Worm (Caenorhabditis elegans) whole organism, L4 larva: ENCODE data around the gene srsx-19.

Experiments used
- D1046.2 ChIP-seq: fragments of 200-800 bp; sonication (Bioruptor generic); IDR thresholded peaks from 2 replicates; pipeline ENCODE4 v1.3.6; 2022; ENCODE audit warnings: missing genetic modification characterization, missing compliant biosample characterization
- F10B5.3 ChIP-seq: sonication (generic microtip); optimal IDR thresholded peaks from 2 replicates; lab custom pipeline; 2016; ENCODE audit warnings: mild to moderate bottlenecking, missing genetic modification characterization, missing compliant biosample characterization
- F37D6.2 ChIP-seq: sonication (generic microtip); optimal IDR thresholded peaks from 2 replicates; lab custom pipeline; 2016; ENCODE audit warnings: mild to moderate bottlenecking, missing genetic modification characterization, missing compliant biosample characterization
- Y5F2A.4 ChIP-seq: fragments of 200-800 bp; sonication (Bioruptor generic); optimal IDR thresholded peaks from 2 replicates; lab custom pipeline; 2018; ENCODE audit warnings: mild to moderate bottlenecking, missing genetic modification characterization, missing compliant biosample characterization
- Y75B8A.6 ChIP-seq: fragments of 200-800 bp; sonication (Bioruptor generic); IDR thresholded peaks from 2 replicates; pipeline ENCODE4 v1.3.6; 2022; ENCODE audit warnings: missing genetic modification reagents, missing genetic modification characterization, missing compliant biosample characterization
- aha-1 ChIP-seq: fragments of 150-350 bp; peaks from one replicate; lab custom pipeline; 2014; ENCODE audit warnings: missing biosample characterization, missing genetic modification characterization
- aly-2 ChIP-seq: sonication (generic microtip); optimal IDR thresholded peaks from 2 replicates; lab custom pipeline; 2018; ENCODE audit warnings: missing biosample characterization, missing genetic modification characterization
- arid-1 ChIP-seq: fragments of 200-800 bp; sonication (Bioruptor generic); conservative IDR thresholded peaks from 2 replicates; pipeline ENCODE4 v1.3.6; 2022; ENCODE audit warnings: missing genetic modification reagents, missing genetic modification characterization, missing compliant biosample characterization
- attf-4 ChIP-seq: sonication (generic microtip); optimal IDR thresholded peaks from 3 replicates; lab custom pipeline; 2017; ENCODE audit warnings: missing biosample characterization, missing genetic modification characterization
- ceh-62 ChIP-seq: sonication (generic microtip); optimal IDR thresholded peaks from 2 replicates; lab custom pipeline; 2017; ENCODE audit warnings: missing biosample characterization, missing genetic modification characterization
- ctbp-1 ChIP-seq: fragments of 200-800 bp; sonication (Bioruptor generic); IDR thresholded peaks from 2 replicates; pipeline ENCODE4 v1.3.6; 2022; ENCODE audit warnings: missing genetic modification reagents, missing genetic modification characterization, missing compliant biosample characterization
- daf-19 ChIP-seq: fragments of 200-800 bp; sonication (Bioruptor generic); conservative IDR thresholded peaks from 2 replicates; pipeline ENCODE4 v1.3.6; 2022; ENCODE audit warnings: missing genetic modification characterization, missing compliant biosample characterization
- daf-8 ChIP-seq: fragments of 200-800 bp; sonication (Bioruptor generic); IDR thresholded peaks from 2 replicates; pipeline ENCODE4 v1.3.6; 2022; ENCODE audit warnings: missing genetic modification characterization, missing compliant biosample characterization
- dmd-6 ChIP-seq: fragments of 200-800 bp; sonication (Bioruptor generic); IDR thresholded peaks from 2 replicates; pipeline ENCODE4 v1.3.6; 2022; ENCODE audit warnings: missing genetic modification reagents, missing genetic modification characterization, missing compliant biosample characterization
- dmd-8 ChIP-seq: fragments of 200-800 bp; sonication (Bioruptor generic); IDR thresholded peaks from 2 replicates; pipeline ENCODE4 v1.3.6; 2022; ENCODE audit warnings: missing genetic modification characterization, missing compliant biosample characterization
- dpl-1 ChIP-seq: fragments of 150-350 bp; optimal IDR thresholded peaks from 2 replicates; lab custom pipeline; 2014; ENCODE audit warnings: missing biosample characterization, missing genetic modification reagents, missing genetic modification characterization
- duxl-1 ChIP-seq: sonication (generic microtip); optimal IDR thresholded peaks from 2 replicates; lab custom pipeline; 2016; ENCODE audit warnings: mild to moderate bottlenecking, missing genetic modification characterization, moderate library complexity, missing compliant biosample characterization; ENCODE audit not compliant: poor library complexity
- hif-1 ChIP-seq, 2 experiments: sonication (generic microtip); optimal IDR thresholded peaks; 2 replicates each; lab custom pipeline; 2016 to 2017; ENCODE audit warnings: missing compliant biosample characterization in 2 of 2, missing genetic modification characterization in 2 of 2, missing genetic modification reagents in 2 of 2, missing genotype in 2 of 2, mild to moderate bottlenecking in 1 of 2
- lin-13 ChIP-seq: fragments of 150-350 bp; optimal IDR thresholded peaks from 2 replicates; lab custom pipeline; 2014; ENCODE audit warnings: missing biosample characterization, missing genetic modification reagents, missing genetic modification characterization
- lin-38 ChIP-seq: fragments of 200-800 bp; sonication (Bioruptor generic); IDR thresholded peaks from 2 replicates; pipeline ENCODE4 v1.3.6; 2022; ENCODE audit warnings: missing genetic modification reagents, missing genetic modification characterization, missing compliant biosample characterization
- lir-3 ChIP-seq: sonication (generic microtip); optimal IDR thresholded peaks from 2 replicates; lab custom pipeline; 2016; ENCODE audit warnings: mild to moderate bottlenecking, missing genetic modification characterization, missing compliant biosample characterization
- mep-1 ChIP-seq: fragments of 150-350 bp; sonication (generic microtip); optimal IDR thresholded peaks from 3 replicates; lab custom pipeline; 2014; ENCODE audit warnings: missing biosample characterization, missing genetic modification characterization
- mes-2 ChIP-seq: sonication (generic microtip); optimal IDR thresholded peaks from 2 replicates; lab custom pipeline; 2016; ENCODE audit warnings: missing genotype, mild to moderate bottlenecking, missing genetic modification characterization, missing compliant biosample characterization; ENCODE audit not compliant: poor library complexity, severe bottlenecking
- mxl-2 ChIP-seq: fragments of 200-800 bp; sonication (Bioruptor generic); conservative IDR thresholded peaks from 2 replicates; pipeline ENCODE4 v1.3.6; 2022; ENCODE audit warnings: missing genetic modification reagents, missing genetic modification characterization, missing compliant biosample characterization
- nhr-10 ChIP-seq: fragments of 150-350 bp; optimal IDR thresholded peaks from 2 replicates; lab custom pipeline; 2014; ENCODE audit warnings: missing biosample characterization, missing genetic modification characterization
- nhr-102 ChIP-seq: sonication (generic microtip); optimal IDR thresholded peaks from 2 replicates; lab custom pipeline; 2016; ENCODE audit warnings: mild to moderate bottlenecking, missing genetic modification characterization, moderate library complexity, missing compliant biosample characterization
- nhr-48 ChIP-seq: sonication (generic microtip); optimal IDR thresholded peaks from 2 replicates; lab custom pipeline; 2016; ENCODE audit warnings: mild to moderate bottlenecking, missing genetic modification characterization, missing compliant biosample characterization
- nhr-6 ChIP-seq: fragments of 150-350 bp; optimal IDR thresholded peaks from 2 replicates; lab custom pipeline; 2014; ENCODE audit warnings: missing biosample characterization, missing genetic modification characterization
- nhr-77 ChIP-seq: fragments of 150-350 bp; optimal IDR thresholded peaks from 2 replicates; lab custom pipeline; 2014; ENCODE audit warnings: missing biosample characterization, missing genetic modification characterization
- pha-4 ChIP-seq, 2 experiments: fragments of 150-350 bp in 1 of 2; fragments of 200-800 bp in 1 of 2; sonication (Bioruptor generic) in 1 of 2; IDR thresholded peaks in 1 of 2; optimal IDR thresholded peaks in 1 of 2; 2 replicates each; pipeline versions ENCODE4 v1.3.6 to Lab custom; 2014 to 2022; ENCODE audit warnings: missing genetic modification characterization in 2 of 2, missing genetic modification reagents in 2 of 2, missing biosample characterization in 1 of 2, missing compliant biosample characterization in 1 of 2
- php-3 ChIP-seq: fragments of 200-800 bp; sonication (Bioruptor generic); IDR thresholded peaks from 2 replicates; pipeline ENCODE4 v1.3.6; 2022; ENCODE audit warnings: missing genetic modification reagents, missing genetic modification characterization, missing compliant biosample characterization
- pqm-1 ChIP-seq: sonication (generic microtip); optimal IDR thresholded peaks from 2 replicates; lab custom pipeline; 2017; ENCODE audit warnings: missing biosample characterization, missing genetic modification characterization
- snpc-1.2 ChIP-seq: fragments of 200-800 bp; sonication (Bioruptor generic); IDR thresholded peaks from 2 replicates; pipeline ENCODE4 v1.3.6; 2022; ENCODE audit warnings: missing genetic modification reagents, missing genetic modification characterization, missing compliant biosample characterization
- tag-97 ChIP-seq: fragments of 200-800 bp; sonication (Bioruptor generic); IDR thresholded peaks from 2 replicates; pipeline ENCODE4 v1.3.6; 2022; ENCODE audit warnings: missing genetic modification characterization, missing compliant biosample characterization
- unc-39 ChIP-seq: sonication (generic microtip); optimal IDR thresholded peaks from 2 replicates; lab custom pipeline; 2017; ENCODE audit warnings: missing biosample characterization, missing genetic modification characterization
- unc-62 ChIP-seq, 3 experiments: fragments of 150-350 bp in 1 of 3; sonication (generic microtip); optimal IDR thresholded peaks in 2 of 3; peaks in 1 of 3; 1 replicate in 1 of 3; 2 replicates in 2 of 3; lab custom pipeline; 2014 to 2017; ENCODE audit warnings: missing biosample characterization in 3 of 3, missing genetic modification characterization in 3 of 3, missing genetic modification reagents in 3 of 3, missing genotype in 1 of 3
- ztf-11 ChIP-seq: fragments of 150-350 bp; optimal IDR thresholded peaks from 2 replicates; lab custom pipeline; 2014; ENCODE audit warnings: missing biosample characterization, missing genetic modification characterization
- ztf-7 ChIP-seq: fragments of 150-350 bp; optimal IDR thresholded peaks from 2 replicates; lab custom pipeline; 2014; ENCODE audit warnings: missing biosample characterization, missing genetic modification characterization

The srsx-19 gene

ce11 chrV:13915390-13915789, 27.9 kb downstream of the srsx-19 start, which contains the start of gene gcy-32:
gcy-32 (minus strand) TSS chrV:13915490.
- TF ChIP-seq mxl-2: no peak
- TF ChIP-seq nhr-48 (tag; lab: Kevin White, UChicago): no peak
- TF ChIP-seq Y75B8A.6 (GFP tag; lab: Robert Waterston, UW): no peak
- TF ChIP-seq lir-3: no peak
- no peak for TF ChIP-seq unc-62 (GFP tag; optimal IDR thresholded peaks at IDR 0.05 in 1 of 2; lab: Kevin White, UChicago)
- no peak for TF ChIP-seq unc-62 (tag; optimal IDR thresholded peaks at IDR 0.05; lab: Kevin White, UChicago)

DNA sequence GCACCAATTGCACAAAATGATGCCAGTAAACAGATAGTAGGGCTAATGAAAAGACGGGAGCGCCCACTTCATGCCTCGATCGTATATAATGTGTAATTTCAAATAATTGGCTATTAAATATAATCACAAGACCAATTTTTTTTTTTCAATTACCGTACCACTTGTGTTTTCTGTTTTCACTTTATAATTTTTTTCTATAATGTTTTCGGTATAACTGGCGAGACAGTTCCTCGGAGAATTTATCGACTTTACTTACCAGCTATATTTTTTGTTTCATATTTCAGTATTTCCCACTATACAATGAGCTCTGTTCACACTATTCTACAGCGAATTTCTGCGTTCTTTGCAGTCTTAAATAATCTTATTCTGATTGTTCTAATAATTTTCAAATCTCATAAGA, 28.7 kb downstream of the srsx-19 start, which contains the start of gene str-252:
str-252 (plus strand) TSS at position 301 of the 400 bp plus-strand sequence.
- no peak for TF ChIP-seq nhr-102 (tag; lab: Kevin White, UChicago)
- TF ChIP-seq F37D6.2: no peak
- no peak for TF ChIP-seq dmd-6 (GFP tag; lab: Robert Waterston, UW)
- TF ChIP-seq dmd-8 (GFP tag; lab: Robert Waterston, UW): no peak
- TF ChIP-seq ceh-62 (tag; lab: Kevin White, UChicago): no peak
- no peak for TF ChIP-seq lin-13 (GFP tag; lab: Kevin White, UChicago)
- TF ChIP-seq pqm-1 (tag; lab: Kevin White, UChicago): no peak
- TF ChIP-seq arid-1: no peak
- TF ChIP-seq mxl-2: no peak
- TF ChIP-seq ztf-11: no peak
- TF ChIP-seq nhr-6 (tag; lab: Kevin White, UChicago): no peak
- no peak for TF ChIP-seq nhr-48 (tag; lab: Kevin White, UChicago)
- TF ChIP-seq pha-4 (GFP tag; IDR thresholded peaks at IDR 0.05; lab: Robert Waterston, UW): no peak
- TF ChIP-seq pha-4 (tag; optimal IDR thresholded peaks at IDR 0.05; lab: Kevin White, UChicago): no peak
- no peak for TF ChIP-seq unc-39 (tag; lab: Kevin White, UChicago)
- no peak for TF ChIP-seq nhr-77 (tag; lab: Kevin White, UChicago)
- no peak for TF ChIP-seq tag-97 (GFP tag; lab: Robert Waterston, UW)
- TF ChIP-seq php-3: no peak

ce11 chrV:13918341-13918740, 30.9 kb downstream of the srsx-19 start, which contains the start of gene str-250:
str-250 (plus strand) TSS chrV:13918641.
- no peak for TF ChIP-seq dpl-1
- TF ChIP-seq dmd-6 (GFP tag; lab: Robert Waterston, UW): no peak
- no peak for TF ChIP-seq F10B5.3 (tag; lab: Kevin White, UChicago)
- TF ChIP-seq daf-8: no peak
- TF ChIP-seq aly-2 (tag; lab: Kevin White, UChicago): no peak
- no peak for TF ChIP-seq mes-2 (tag; lab: Kevin White, UChicago)
- TF ChIP-seq, all 104 proteins: peak for 0

DNA sequence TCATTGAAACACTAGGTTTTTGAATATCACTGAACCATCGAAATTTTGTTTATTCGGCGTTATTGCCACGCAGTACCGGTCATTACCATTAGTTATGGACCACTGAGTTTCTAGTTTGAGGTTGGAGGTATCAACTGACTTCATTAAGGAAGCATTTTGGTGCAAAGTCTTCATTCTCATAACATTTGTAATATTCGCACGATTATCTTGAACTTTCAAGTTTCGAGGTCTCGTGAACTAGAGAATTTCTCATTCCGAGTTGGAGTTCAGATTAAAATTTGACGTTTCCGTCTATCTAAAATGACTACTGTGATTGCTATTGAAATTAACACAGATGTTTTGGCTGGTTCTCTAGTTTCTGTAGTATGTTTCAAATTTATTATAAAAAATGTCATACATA, 33.3 kb downstream of the srsx-19 start, which contains the start of gene srx-42:
srx-42 (plus strand) TSS at position 301 of the 400 bp plus-strand sequence.
- TF ChIP-seq ztf-7 (no peak), pqm-1 (tag; lab: Kevin White, UChicago) (no peak), daf-19 (no peak), dmd-8 (GFP tag; lab: Robert Waterston, UW) (no peak), D1046.2 (GFP tag; lab: Robert Waterston, UW) (no peak), lir-3 (no peak), dmd-6 (GFP tag; lab: Robert Waterston, UW) (no peak), aha-1 (tag; lab: Kevin White, UChicago) (no peak), mep-1 (tag; lab: Kevin White, UChicago) (no peak), Y5F2A.4 (GFP tag; lab: Kevin White, UChicago) (no peak), ctbp-1 (GFP tag; lab: Robert Waterston, UW) (no peak), lin-38 (GFP tag; lab: Robert Waterston, UW) (no peak)

DNA sequence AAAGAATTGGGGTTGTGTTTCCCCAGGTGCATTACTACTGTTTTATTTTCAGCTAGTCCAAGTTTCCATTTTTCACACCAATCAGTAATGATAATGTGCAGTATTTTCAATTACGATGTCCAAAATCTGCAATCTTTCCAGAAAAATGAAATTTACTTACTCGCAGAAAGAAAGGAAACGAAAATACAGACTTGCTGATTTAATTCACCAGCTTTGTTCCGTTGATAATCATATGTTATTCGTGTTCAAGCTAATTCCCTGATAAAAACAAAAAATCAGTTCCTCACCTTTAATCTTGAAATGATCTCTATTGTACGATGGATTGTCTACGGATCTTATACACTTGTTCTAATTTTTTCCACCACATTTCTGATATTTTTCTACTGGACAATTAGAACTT, 36.4 kb downstream of the srsx-19 start, which contains the start of gene srxa-11:
srxa-11 (plus strand) TSS at position 301 of the 400 bp plus-strand sequence.
- TF ChIP-seq nhr-10 (tag; lab: Kevin White, UChicago) (no peak), snpc-1.2 (no peak), attf-4 (tag; lab: Kevin White, UChicago) (no peak), duxl-1 (tag; lab: Kevin White, UChicago) (no peak), hif-1 (tag; optimal IDR thresholded peaks at IDR 0.05; lab: Kevin White, UChicago) (no peak)
